Fruit fly (Drosophila melanogaster): ENCODE measurements around the gene CG11964.

The CG11964 gene

dm6 chr3R:8980776-8981165, 36.0 kb upstream of the CG11964 start, which contains the start of gene CAHbeta (continued):
- no peak for TF ChIP-seq CG10267 (tag; optimal IDR thresholded peaks at IDR 0.05)
- TF ChIP-seq bcd (GFP tag; optimal IDR thresholded peaks at IDR 0.05) = no peak
- TF ChIP-seq CG11247 (GFP tag; IDR thresholded peaks at IDR 0.05) = no peak
- no peak for TF ChIP-seq CG13894 (tag; optimal IDR thresholded peaks at IDR 0.05)
- TF ChIP-seq Doc3 (GFP tag; IDR thresholded peaks at IDR 0.05; ENCODE audit: partially characterized antibody) = peak; percentile 42; the same call in 1 of the 3 replicates
- peak; percentile 73 for TF ChIP-seq sd (tag; optimal IDR thresholded peaks at IDR 0.05)
- TF ChIP-seq Usf (GFP tag; optimal IDR thresholded peaks at IDR 0.05) = no peak
- 0 out of 2 replicates have a peak, but pooled peaks have one; percentile 15 for TF ChIP-seq Adf1 (GFP tag; IDR thresholded peaks at IDR 0.05)
- peak; percentile 80 to 93 for TF ChIP-seq Trl (optimal IDR thresholded peaks at IDR 0.05)
- no peak for TF ChIP-seq Trl (GFP tag; optimal IDR thresholded peaks at IDR 0.05)
- TF ChIP-seq sr (GFP tag; IDR thresholded peaks at IDR 0.05) = no peak
- TF ChIP-seq Hr78 (GFP tag; optimal IDR thresholded peaks at IDR 0.05) = peak in 1 of 2 experiments; percentile 73
- TF ChIP-seq CG13123 (GFP tag; optimal IDR thresholded peaks at IDR 0.05) = no peak
- TF ChIP-seq dmrt99B (tag; optimal IDR thresholded peaks at IDR 0.05) = no peak
- no peak for TF ChIP-seq nom (GFP tag; optimal IDR thresholded peaks at IDR 0.05)
- TF ChIP-seq CG13624 (GFP tag; optimal IDR thresholded peaks at IDR 0.05) = peak; percentile 31
- peak; percentile 7 for TF ChIP-seq CG17568 (GFP tag; optimal IDR thresholded peaks at IDR 0.05)
- no peak for TF ChIP-seq BEAF-32 (GFP tag; optimal IDR thresholded peaks at IDR 0.05)
- no peak for TF ChIP-seq Fer2 (tag; optimal IDR thresholded peaks at IDR 0.05)
- no peak for TF ChIP-seq CG4404 (GFP tag; IDR thresholded peaks at IDR 0.05)
- TF ChIP-seq gsb-n (tag; optimal IDR thresholded peaks at IDR 0.05) = no peak
- no peak for TF ChIP-seq CG11398 (GFP tag; optimal IDR thresholded peaks at IDR 0.05)
- TF ChIP-seq CG6254 (GFP tag; optimal IDR thresholded peaks at IDR 0.05) = no peak
- no peak for TF ChIP-seq tx (GFP tag; optimal IDR thresholded peaks at IDR 0.05)
- no peak for TF ChIP-seq CG15696 (tag; optimal IDR thresholded peaks at IDR 0.05)
- no peak for TF ChIP-seq tgo (GFP tag; IDR thresholded peaks at IDR 0.05)
- TF ChIP-seq CG34224 (GFP tag; IDR thresholded peaks at IDR 0.05; ENCODE audit: partially characterized antibody) = peak; percentile 21; the same call in 1 of the 3 replicates
- peak; percentile 75 for TF ChIP-seq cwo (GFP tag; optimal IDR thresholded peaks at IDR 0.05)
- TF ChIP-seq slp2 (GFP tag; optimal IDR thresholded peaks at IDR 0.05) = no peak
- no peak for TF ChIP-seq grn (GFP tag; optimal IDR thresholded peaks at IDR 0.05)
- TF ChIP-seq Oaz (GFP tag; IDR thresholded peaks at IDR 0.05) = no peak
- TF ChIP-seq row (GFP tag; IDR thresholded peaks at IDR 0.05) = no peak
- TF ChIP-seq yki (optimal IDR thresholded peaks at IDR 0.05) = no peak
- no peak for TF ChIP-seq MBD-R2 (GFP tag; IDR thresholded peaks at IDR 0.05)
- TF ChIP-seq CG5245 (GFP tag; optimal IDR thresholded peaks at IDR 0.05) = no peak
- peak in 1 of 2 experiments; percentile 47 for TF ChIP-seq crp (GFP tag; optimal IDR thresholded peaks at IDR 0.05)
- no peak for TF ChIP-seq CG9609 (GFP tag; optimal IDR thresholded peaks at IDR 0.05)
- TF ChIP-seq CG4424 (GFP tag; optimal IDR thresholded peaks at IDR 0.05) = no peak
- TF ChIP-seq cato (GFP tag; optimal IDR thresholded peaks at IDR 0.05; ENCODE audit: borderline replicate concordance) = no peak
- 0 out of 2 replicates have a peak, but pooled peaks have one; percentile 7 for TF ChIP-seq unc-4 (GFP tag; IDR thresholded peaks at IDR 0.05; ENCODE audit: partially characterized antibody)
- peak; percentile 66 for TF ChIP-seq CG7987 (GFP tag; optimal IDR thresholded peaks at IDR 0.05)
- no peak for TF ChIP-seq Sox102F (GFP tag; optimal IDR thresholded peaks at IDR 0.05)
- TF ChIP-seq tna (GFP tag; IDR thresholded peaks at IDR 0.05; ENCODE audit: partially characterized antibody) = no peak
- peak; percentile 74 for TF ChIP-seq CG10543 (GFP tag; optimal IDR thresholded peaks at IDR 0.05)
- no peak for TF ChIP-seq CG17186 (GFP tag; optimal IDR thresholded peaks at IDR 0.05)
- no peak for TF ChIP-seq sim (GFP tag; IDR thresholded peaks at IDR 0.05)
- no peak for TF ChIP-seq CG18262 (tag; optimal IDR thresholded peaks at IDR 0.05)
- peak; percentile 38 for TF ChIP-seq HmgZ (tag; optimal IDR thresholded peaks at IDR 0.05)
- no peak for TF ChIP-seq CG2116 (GFP tag; optimal IDR thresholded peaks at IDR 0.05)
- TF ChIP-seq CG18011 (GFP tag; optimal IDR thresholded peaks at IDR 0.05) = no peak

Data from whole organism, embryonic.